Fruit fly (Drosophila melanogaster): ENCODE measurements around the gene Glyp.
A peak's percentile ranks its signal among the peaks of the same experiment; 100 is the strongest.

Gene Glyp

dm6 chr2L:2171366-2172078, 40.9 kb downstream of the Glyp start (continued):
- TF ChIP-seq rib (GFP tag; IDR thresholded peaks at IDR 0.05) = 0 out of 2 replicates have a peak, but pooled peaks have one; percentile 29
- peak; percentile 19 for TF ChIP-seq Jarid2 (GFP tag; optimal IDR thresholded peaks at IDR 0.05)
- TF ChIP-seq corto (GFP tag; optimal IDR thresholded peaks at IDR 0.05) = peak; percentile 11
- peak; percentile 27 for TF ChIP-seq CG10147 (GFP tag; optimal IDR thresholded peaks at IDR 0.05)
- TF ChIP-seq CG3281 (GFP tag; optimal IDR thresholded peaks at IDR 0.05) = peak; percentile 13
- peak; percentile 88 for TF ChIP-seq sd (tag; optimal IDR thresholded peaks at IDR 0.05)
- no peak for TF ChIP-seq Hr51 (GFP tag; optimal IDR thresholded peaks at IDR 0.05)
- no peak for TF ChIP-seq sna (GFP tag; IDR thresholded peaks at IDR 0.05; ENCODE audit: partially characterized antibody)
- TF ChIP-seq CG8944 (GFP tag; optimal IDR thresholded peaks at IDR 0.05) = no peak
- no peak for TF ChIP-seq danr (GFP tag; IDR thresholded peaks at IDR 0.05)
- TF ChIP-seq D19A (tag; optimal IDR thresholded peaks at IDR 0.05) = peak; percentile 20
- peak; percentile 35 for TF ChIP-seq lbe (GFP tag; optimal IDR thresholded peaks at IDR 0.05)
- TF ChIP-seq CG12071 (GFP tag; optimal IDR thresholded peaks at IDR 0.05) = peak; percentile 3
- no peak for TF ChIP-seq CG16779 (GFP tag; IDR thresholded peaks at IDR 0.05)
- TF ChIP-seq CG6683 (GFP tag; optimal IDR thresholded peaks at IDR 0.05) = no peak
- TF ChIP-seq yki (optimal IDR thresholded peaks at IDR 0.05) = no peak
- no peak for TF ChIP-seq crc (GFP tag; optimal IDR thresholded peaks at IDR 0.05)
- peak; percentile 80 for TF ChIP-seq grn (GFP tag; optimal IDR thresholded peaks at IDR 0.05)
- TF ChIP-seq kah (GFP tag; optimal IDR thresholded peaks at IDR 0.05) = peak; percentile 66
- peak; percentile 22; the same call in 1 of the 2 replicates for TF ChIP-seq Poxn (GFP tag; IDR thresholded peaks at IDR 0.05)
- peak; percentile 25 for TF ChIP-seq ATbp (GFP tag; optimal IDR thresholded peaks at IDR 0.05)
- TF ChIP-seq Hmr (GFP tag; optimal IDR thresholded peaks at IDR 0.05) = peak; percentile 43
- peak; percentile 73 for TF ChIP-seq Nf-YB (GFP tag; optimal IDR thresholded peaks at IDR 0.05)
- peak; percentile 42 for TF ChIP-seq Hand (GFP tag; optimal IDR thresholded peaks at IDR 0.05)
- TF ChIP-seq CG17328 (GFP tag; IDR thresholded peaks at IDR 0.05) = no peak
- TF ChIP-seq Ptx1 (GFP tag; IDR thresholded peaks at IDR 0.05) = no peak
- TF ChIP-seq caup (GFP tag; optimal IDR thresholded peaks at IDR 0.05; ENCODE audit: severe bottlenecking) = peak; percentile 56
- TF ChIP-seq CG10543 (GFP tag; optimal IDR thresholded peaks at IDR 0.05) = peak; percentile 71
- TF ChIP-seq unpg (GFP tag; optimal IDR thresholded peaks at IDR 0.05) = no peak
- TF ChIP-seq Taf1 (GFP tag; IDR thresholded peaks at IDR 0.05) = 0 out of 2 replicates have a peak, but pooled peaks have one; percentile 15
- peak; percentile 77 for TF ChIP-seq GATAe (GFP tag; conservative IDR thresholded peaks at IDR 0.05)
- TF ChIP-seq Meics (GFP tag; optimal IDR thresholded peaks at IDR 0.05) = peak; percentile 20
- TF ChIP-seq CG15514 (GFP tag; optimal IDR thresholded peaks at IDR 0.05) = peak; percentile 26
- TF ChIP-seq CG32532 (GFP tag; IDR thresholded peaks at IDR 0.05) = peak; percentile 45; the same call in 1 of the 2 replicates
- TF ChIP-seq MTF-1 (GFP tag; optimal IDR thresholded peaks at IDR 0.05; ENCODE audit: borderline replicate concordance) = no peak
- TF ChIP-seq CG17568 (GFP tag; optimal IDR thresholded peaks at IDR 0.05) = peak; percentile 7
- no peak for TF ChIP-seq cg (GFP tag; optimal IDR thresholded peaks at IDR 0.05)
- peak in 1 of 2 experiments; percentile 54 for TF ChIP-seq Eip74EF (GFP tag; optimal IDR thresholded peaks at IDR 0.05)
- peak; percentile 97 for TF ChIP-seq exex (tag; optimal IDR thresholded peaks at IDR 0.05)
- peak; percentile 23 for TF ChIP-seq Hey (tag; optimal IDR thresholded peaks at IDR 0.05)
- peak; percentile 54 for TF ChIP-seq CG14441 (GFP tag; IDR thresholded peaks at IDR 0.05)
- TF ChIP-seq chinmo (GFP tag; IDR thresholded peaks at IDR 0.05; ENCODE audit: partially characterized antibody) = peak; percentile 52; the same call in 1 of the 4 replicates
- peak; percentile 83 for TF ChIP-seq lab (GFP tag; optimal IDR thresholded peaks at IDR 0.05)
- peak; percentile 63 for TF ChIP-seq cwo (GFP tag; optimal IDR thresholded peaks at IDR 0.05)
- no peak for TF ChIP-seq CG12236 (GFP tag; optimal IDR thresholded peaks at IDR 0.05)
- TF ChIP-seq CG2120 (GFP tag; optimal IDR thresholded peaks at IDR 0.05) = no peak
- TF ChIP-seq schlank (tag; optimal IDR thresholded peaks at IDR 0.05) = peak; percentile 3
